Worm (Caenorhabditis elegans) whole organism, midembryonic: ENCODE results near the gene T28A11.17.

ENCODE experiments used
- T22C8.4 ChIP-seq: fragments of 200-800 bp; sonication (Bioruptor generic); IDR thresholded peaks from 2 replicates; pipeline ENCODE4 v1.3.6; 2022; ENCODE audit warnings: missing genetic modification characterization, missing compliant biosample characterization
- cog-1 ChIP-seq: sonication (generic microtip); optimal IDR thresholded peaks from 2 replicates; lab custom pipeline; 2016; ENCODE audit warnings: missing genetic modification characterization, missing compliant biosample characterization
- flt-1 ChIP-seq: fragments of 200-800 bp; sonication (Bioruptor generic); IDR thresholded peaks from 2 replicates; pipeline ENCODE4 v1.3.6; 2022; ENCODE audit warnings: missing genetic modification characterization, missing compliant biosample characterization
- klf-2 ChIP-seq: fragments of 200-800 bp; sonication (Bioruptor generic); conservative IDR thresholded peaks from 2 replicates; pipeline ENCODE4 v1.3.6; 2022; ENCODE audit warnings: missing genetic modification reagents, missing genetic modification characterization, missing compliant biosample characterization
- med-1 ChIP-seq: sonication (generic microtip); optimal IDR thresholded peaks from 2 replicates; lab custom pipeline; 2017; ENCODE audit warnings: missing genetic modification characterization, mild to moderate bottlenecking, missing compliant biosample characterization, antibody characterized with exemption, missing genetic modification reagents; ENCODE audit not compliant: insufficient read depth
- ref-1 ChIP-seq: fragments of 200-800 bp; sonication (Bioruptor generic); conservative IDR thresholded peaks from 2 replicates; pipeline ENCODE4 v1.3.6; 2022; ENCODE audit warnings: missing genetic modification reagents, missing genetic modification characterization, missing compliant biosample characterization
- tab-1 ChIP-seq: fragments of 200-800 bp; sonication (Bioruptor generic); IDR thresholded peaks from 2 replicates; pipeline ENCODE4 v1.3.6; 2022; ENCODE audit warnings: missing genetic modification characterization, missing compliant biosample characterization
- ztf-23 ChIP-seq: fragments of 200-800 bp; sonication (Bioruptor generic); IDR thresholded peaks from 2 replicates; pipeline ENCODE4 v1.3.6; 2022; ENCODE audit warnings: missing genetic modification reagents, missing genetic modification characterization, missing compliant biosample characterization
- ztf-29 ChIP-seq: fragments of 200-800 bp; sonication (Bioruptor generic); IDR thresholded peaks from 2 replicates; pipeline ENCODE4 v1.3.6; 2022; ENCODE audit warnings: missing genetic modification reagents, missing genetic modification characterization, missing compliant biosample characterization

DNA sequence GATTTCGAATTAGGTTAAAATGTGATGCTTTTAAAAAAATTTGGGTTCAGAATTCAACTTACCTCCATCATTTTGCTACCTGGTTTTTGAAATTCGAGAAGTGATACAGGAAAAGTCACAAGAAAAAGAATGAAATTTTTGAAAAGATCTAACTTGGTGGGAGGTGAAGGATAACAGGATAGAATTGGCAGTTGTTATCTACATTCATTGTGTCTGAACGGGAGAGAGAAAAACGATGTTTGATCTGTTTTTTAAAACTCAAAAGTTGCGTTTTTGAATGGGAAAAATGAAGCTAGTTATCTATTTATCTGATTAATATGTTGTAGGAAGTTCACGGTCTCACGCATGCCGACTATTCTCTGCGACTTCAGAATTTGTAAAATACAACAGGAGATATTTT is 21.2 kb upstream of the T28A11.17 start, which contains the start of gene F35F10.7:
- no peak for TF ChIP-seq cog-1
- TF ChIP-seq ref-1, result no peak
- TF ChIP-seq flt-1, result no peak
- TF ChIP-seq tab-1 (GFP tag; lab: Robert Waterston, UW), result no peak
- no peak for TF ChIP-seq T22C8.4
- no peak for TF ChIP-seq med-1 (GFP tag; lab: Kevin White, UChicago)
- TF ChIP-seq ztf-23 (GFP tag; lab: Robert Waterston, UW), result no peak
- no peak for TF ChIP-seq klf-2 (GFP tag; lab: Robert Waterston, UW)
- TF ChIP-seq ztf-29 (GFP tag; lab: Robert Waterston, UW), result no peak
